Fruit fly (Drosophila melanogaster): Measurements from ENCODE around the gene TotF.

dm6 chr2L:19923786-19924185 lies 11.6 kb upstream of the TotF start:
- no peak for TF ChIP-seq Spps (tag; optimal IDR thresholded peaks at IDR 0.05)
- TF ChIP-seq ac (GFP tag; optimal IDR thresholded peaks at IDR 0.05): no peak
- no peak for TF ChIP-seq Dip3 (GFP tag; optimal IDR thresholded peaks at IDR 0.05)
- no peak for TF ChIP-seq CG15696 (tag; optimal IDR thresholded peaks at IDR 0.05)
- no peak for TF ChIP-seq CG32772 (GFP tag; IDR thresholded peaks at IDR 0.05)
- no peak for TF ChIP-seq CG17361 (GFP tag; IDR thresholded peaks at IDR 0.05)

Measured in whole organism, embryonic.